Fruit fly (Drosophila melanogaster) whole organism, embryonic: ENCODE data around the gene CG42658.

Experiments
- Ada2b ChIP-seq: fragments of 200-800 bp; sonication (Bioruptor generic); IDR thresholded peaks from 2 replicates; pipeline ENCODE4 v1.3.6; 2022; ENCODE audit warnings: missing biosample characterization, missing genetic modification characterization
- CG10209 ChIP-seq: fragments of 200-800 bp; sonication (Bioruptor generic); optimal IDR thresholded peaks from 3 replicates; lab custom pipeline; 2017; ENCODE audit warnings: missing biosample characterization, mild to moderate bottlenecking, missing genetic modification characterization, missing genetic modification reagents
- CG10366 ChIP-seq: fragments of 200-800 bp; sonication (Bioruptor generic); IDR thresholded peaks from 2 replicates; pipeline ENCODE4 v1.3.6; 2022; ENCODE audit warnings: missing biosample characterization, missing genetic modification characterization
- CG11695 ChIP-seq: fragments of 200-800 bp; sonication (Bioruptor generic); IDR thresholded peaks from 3 replicates; pipeline ENCODE4 v1.3.6; 2022; ENCODE audit warnings: missing biosample characterization, missing genetic modification characterization
- CG11696 ChIP-seq: fragments of 200-800 bp; sonication (Bioruptor generic); IDR thresholded peaks from 2 replicates; pipeline ENCODE4 v1.3.6; 2022; ENCODE audit warnings: missing biosample characterization, missing genetic modification characterization
- CG12104 ChIP-seq: fragments of 200-800 bp; sonication (Bioruptor generic); optimal IDR thresholded peaks from 3 replicates; lab custom pipeline; 2016; ENCODE audit warnings: missing biosample characterization, missing genetic modification characterization
- CG12659 ChIP-seq: fragments of 200-800 bp; sonication (Bioruptor generic); optimal IDR thresholded peaks from 3 replicates; lab custom pipeline; 2017; ENCODE audit warnings: mild to moderate bottlenecking, missing biosample characterization, missing genetic modification reagents, missing genetic modification characterization
- CG18599 ChIP-seq: fragments of 200-800 bp; sonication (Bioruptor generic); optimal IDR thresholded peaks from 3 replicates; lab custom pipeline; 2017; ENCODE audit warnings: missing biosample characterization, missing genetic modification characterization, mild to moderate bottlenecking, moderate library complexity, missing genetic modification reagents
- CG2120 ChIP-seq: fragments of 200-800 bp; sonication (Bioruptor generic); optimal IDR thresholded peaks from 3 replicates; lab custom pipeline; 2016; ENCODE audit warnings: missing biosample characterization, missing genetic modification characterization
- CG2678 ChIP-seq: fragments of 200-800 bp; sonication (Bioruptor generic); optimal IDR thresholded peaks from 3 replicates; lab custom pipeline; 2019; ENCODE audit warnings: missing biosample characterization, mild to moderate bottlenecking, missing genetic modification characterization, moderate library complexity
- CG31365 ChIP-seq: fragments of 200-800 bp; sonication (Bioruptor generic); optimal IDR thresholded peaks from 2 replicates; lab custom pipeline; 2018; ENCODE audit warnings: missing biosample characterization, mild to moderate bottlenecking, missing genetic modification characterization
- CG33213 ChIP-seq: fragments of 200-800 bp; sonication (Bioruptor generic); optimal IDR thresholded peaks from 3 replicates; lab custom pipeline; 2016; ENCODE audit warnings: missing biosample characterization, missing genetic modification characterization
- CG34376 ChIP-seq: fragments of 200-800 bp; sonication (Bioruptor generic); optimal IDR thresholded peaks from 2 replicates; lab custom pipeline; 2018; ENCODE audit warnings: missing biosample characterization, mild to moderate bottlenecking, missing genetic modification characterization
- CG3838 ChIP-seq: fragments of 200-800 bp; sonication (Bioruptor generic); optimal IDR thresholded peaks from 3 replicates; lab custom pipeline; 2016; ENCODE audit warnings: missing biosample characterization, missing genetic modification characterization
- CG3847 ChIP-seq: fragments of 200-800 bp; sonication (Bioruptor generic); IDR thresholded peaks from 2 replicates; pipeline ENCODE4 v1.3.6; 2022; ENCODE audit warnings: missing biosample characterization, missing genetic modification characterization
- CG4424 ChIP-seq: fragments of 200-800 bp; sonication (Bioruptor generic); optimal IDR thresholded peaks from 3 replicates; lab custom pipeline; 2016; ENCODE audit warnings: missing biosample characterization, missing genetic modification characterization
- CG4854 ChIP-seq: fragments of 200-800 bp; sonication (Bioruptor generic); optimal IDR thresholded peaks from 2 replicates; lab custom pipeline; 2016; ENCODE audit warnings: missing biosample characterization, missing genetic modification characterization, inconsistent platforms
- CG8478 ChIP-seq: fragments of >200 bp; optimal IDR thresholded peaks from 2 replicates; lab custom pipeline; 2018
- CG9215 ChIP-seq: fragments of 200-800 bp; sonication (Bioruptor generic); IDR thresholded peaks from 2 replicates; pipeline ENCODE4 v1.3.6; 2022; ENCODE audit warnings: missing biosample characterization, missing genetic modification characterization
- CG9932 ChIP-seq: fragments of 200-800 bp; sonication (Bioruptor generic); IDR thresholded peaks from 2 replicates; pipeline ENCODE4 v1.3.6; 2022; ENCODE audit warnings: missing biosample characterization, missing genetic modification characterization
- Deaf1 ChIP-seq: fragments of 200-800 bp; optimal IDR thresholded peaks from 3 replicates; lab custom pipeline; 2019; ENCODE audit warnings: missing biosample characterization, mild to moderate bottlenecking, missing genetic modification characterization, moderate library complexity
- HLH54F ChIP-seq: fragments of 200-800 bp; sonication (Bioruptor generic); optimal IDR thresholded peaks from 3 replicates; lab custom pipeline; 2016; ENCODE audit warnings: missing biosample characterization, missing genetic modification characterization
- Hmr ChIP-seq: fragments of 200-800 bp; sonication (Bioruptor generic); optimal IDR thresholded peaks from 3 replicates; lab custom pipeline; 2017; ENCODE audit warnings: mild to moderate bottlenecking, missing biosample characterization, missing genetic modification reagents, missing genetic modification characterization
- Hr51 ChIP-seq, 2 experiments: fragments of 200-800 bp; sonication (Bioruptor generic); optimal IDR thresholded peaks; 2 replicates in 1 of 2; 3 replicates in 1 of 2; lab custom pipeline; 2016 to 2018; ENCODE audit warnings: missing biosample characterization in 2 of 2, missing genetic modification characterization in 2 of 2, mild to moderate bottlenecking in 1 of 2, moderate library complexity in 1 of 2
- Meics ChIP-seq: fragments of 200-800 bp; sonication (Bioruptor generic); optimal IDR thresholded peaks from 2 replicates; lab custom pipeline; 2017; ENCODE audit warnings: missing biosample characterization, mild to moderate bottlenecking, missing genetic modification characterization
- Oaz ChIP-seq: fragments of 200-800 bp; sonication (Bioruptor generic); IDR thresholded peaks from 2 replicates; pipeline ENCODE4 v1.3.6; 2022; ENCODE audit warnings: missing biosample characterization, missing genetic modification characterization
- Optix ChIP-seq: fragments of 200-800 bp; sonication (Bioruptor generic); IDR thresholded peaks from 3 replicates; pipeline ENCODE4 v1.3.6; 2022; ENCODE audit warnings: missing biosample characterization, missing genetic modification characterization
- Side ChIP-seq: fragments of 200-800 bp; sonication (Bioruptor generic); optimal IDR thresholded peaks from 2 replicates; lab custom pipeline; 2016; ENCODE audit warnings: missing biosample characterization, missing genetic modification characterization
- Xrp1 ChIP-seq: fragments of 200-800 bp; sonication (Bioruptor generic); IDR thresholded peaks from 2 replicates; pipeline ENCODE4 v1.3.6; 2022; ENCODE audit warnings: missing biosample characterization, missing genetic modification characterization
- bab2 ChIP-seq: fragments of 200-800 bp; sonication (Bioruptor generic); optimal IDR thresholded peaks from 2 replicates; lab custom pipeline; 2016; ENCODE audit warnings: missing biosample characterization, missing genetic modification characterization
- crc ChIP-seq: fragments of 200-800 bp; sonication (Bioruptor generic); optimal IDR thresholded peaks from 2 replicates; lab custom pipeline; 2016; ENCODE audit warnings: missing biosample characterization, missing genetic modification characterization
- cwo ChIP-seq: fragments of 200-800 bp; sonication (Bioruptor generic); optimal IDR thresholded peaks from 3 replicates; lab custom pipeline; 2017; ENCODE audit warnings: missing biosample characterization, missing genetic modification characterization, mild to moderate bottlenecking, moderate library complexity, missing genetic modification reagents
- dysf ChIP-seq: fragments of 200-800 bp; sonication (Bioruptor generic); IDR thresholded peaks from 3 replicates; pipeline ENCODE4 v1.3.6; 2022; ENCODE audit warnings: missing biosample characterization, missing genetic modification characterization
- fd96Cb ChIP-seq: fragments of 200-800 bp; sonication (Bioruptor generic); optimal IDR thresholded peaks from 2 replicates; lab custom pipeline; 2018; ENCODE audit warnings: missing biosample characterization, mild to moderate bottlenecking, missing genetic modification characterization, moderate library complexity
- hbn ChIP-seq: fragments of 200-800 bp; sonication (Bioruptor generic); IDR thresholded peaks from 2 replicates; pipeline ENCODE4 v1.3.6; 2022; ENCODE audit warnings: missing biosample characterization, missing genetic modification characterization; ENCODE audit not compliant: partially characterized antibody
- ind ChIP-seq: fragments of 200-800 bp; sonication (Bioruptor generic); optimal IDR thresholded peaks from 3 replicates; lab custom pipeline; 2016; ENCODE audit warnings: missing biosample characterization, missing genetic modification characterization
- insv ChIP-seq, 2 experiments: fragments of 200-800 bp; sonication (Bioruptor generic); optimal IDR thresholded peaks; 3 replicates each; lab custom pipeline; 2016 to 2018; ENCODE audit warnings: missing biosample characterization in 2 of 2, missing genetic modification characterization in 2 of 2
- lab ChIP-seq: fragments of 200-800 bp; sonication (Bioruptor generic); optimal IDR thresholded peaks from 3 replicates; lab custom pipeline; 2017; ENCODE audit warnings: missing biosample characterization, missing genetic modification characterization, mild to moderate bottlenecking, moderate library complexity, missing genetic modification reagents
- lmd ChIP-seq: fragments of 200-800 bp; sonication (Bioruptor generic); IDR thresholded peaks from 2 replicates; pipeline ENCODE4 v1.3.6; 2022; ENCODE audit warnings: missing biosample characterization, missing genetic modification characterization
- odd ChIP-seq: fragments of 200-800 bp; sonication (Bioruptor generic); optimal IDR thresholded peaks from 2 replicates; lab custom pipeline; 2017; ENCODE audit warnings: missing biosample characterization, mild to moderate bottlenecking, missing genetic modification characterization
- org-1 ChIP-seq: fragments of 200-800 bp; sonication (Bioruptor generic); optimal IDR thresholded peaks from 2 replicates; lab custom pipeline; 2017; ENCODE audit warnings: missing biosample characterization, missing genetic modification characterization
- pita ChIP-seq: fragments of 200-800 bp; sonication (Bioruptor generic); optimal IDR thresholded peaks from 2 replicates; lab custom pipeline; 2017; ENCODE audit warnings: missing biosample characterization, mild to moderate bottlenecking, missing genetic modification characterization
- rib ChIP-seq: fragments of 200-800 bp; sonication (Bioruptor generic); IDR thresholded peaks from 2 replicates; pipeline ENCODE4 v1.3.6; 2022; ENCODE audit warnings: missing biosample characterization, missing genetic modification characterization
- row ChIP-seq: fragments of 200-800 bp; sonication (Bioruptor generic); IDR thresholded peaks from 3 replicates; pipeline ENCODE4 v1.3.6; 2022; ENCODE audit warnings: missing biosample characterization, missing genetic modification characterization
- sisA ChIP-seq: fragments of 200-800 bp; sonication (Bioruptor generic); IDR thresholded peaks from 2 replicates; pipeline ENCODE4 v1.3.6; 2022; ENCODE audit warnings: missing biosample characterization, missing genetic modification characterization
- slbo ChIP-seq: fragments of 200-800 bp; sonication (Bioruptor generic); IDR thresholded peaks from 2 replicates; pipeline ENCODE4 v1.3.6; 2022; ENCODE audit warnings: missing biosample characterization, missing genetic modification characterization
- slp2 ChIP-seq: fragments of 200-800 bp; sonication (Bioruptor generic); optimal IDR thresholded peaks from 2 replicates; lab custom pipeline; 2016; ENCODE audit warnings: missing biosample characterization, missing genetic modification characterization
- stwl ChIP-seq: fragments of 200-800 bp; sonication (Bioruptor generic); optimal IDR thresholded peaks from 3 replicates; lab custom pipeline; 2018; ENCODE audit warnings: missing biosample characterization, mild to moderate bottlenecking, missing genetic modification characterization, moderate library complexity
- ttk ChIP-seq: fragments of 200-800 bp; sonication (Bioruptor generic); IDR thresholded peaks from 2 replicates; pipeline ENCODE4 v2.1.2; 2022; ENCODE audit warnings: missing biosample characterization, missing genetic modification characterization
- zfh2 ChIP-seq: fragments of 200-800 bp; sonication (Bioruptor generic); optimal IDR thresholded peaks from 2 replicates; lab custom pipeline; 2016; ENCODE audit warnings: missing biosample characterization, missing genetic modification characterization

The CG42658 gene

dm6 chr2L:2287807-2288206, at the start of gene CG42658:
Gene CG42658 (minus strand): TSS chr2L:2287907.
- TF ChIP-seq hbn: no peak
- TF ChIP-seq CG4854: no peak
- TF ChIP-seq Xrp1 (GFP tag; lab: Robert Waterston, UW): no peak
- no peak for TF ChIP-seq CG4424 (GFP tag; lab: Kevin White, UChicago)
- TF ChIP-seq CG12104 (GFP tag; lab: Kevin White, UChicago): no peak
- no peak for TF ChIP-seq CG31365 (tag; lab: Kevin White, UChicago)
- no peak for TF ChIP-seq slp2 (GFP tag; lab: Kevin White, UChicago)
- TF ChIP-seq odd (GFP tag; lab: Kevin White, UChicago): no peak
- no peak for TF ChIP-seq insv (GFP tag; optimal IDR thresholded peaks at IDR 0.05; lab: Kevin White, UChicago)
- no peak for TF ChIP-seq Side (GFP tag; lab: Kevin White, UChicago)
- no peak for TF ChIP-seq stwl (tag; lab: Kevin White, UChicago)
- no peak for TF ChIP-seq CG10366
- no peak for TF ChIP-seq crc (GFP tag; lab: Kevin White, UChicago)
- TF ChIP-seq rib: no peak
- TF ChIP-seq CG34376 (GFP tag; lab: Kevin White, UChicago): no peak
- TF ChIP-seq CG3838 (GFP tag; lab: Kevin White, UChicago): no peak
- TF ChIP-seq CG33213 (GFP tag; lab: Kevin White, UChicago): no peak
- no peak for TF ChIP-seq bab2 (GFP tag; lab: Kevin White, UChicago)
- no peak for TF ChIP-seq CG11696

DNA sequence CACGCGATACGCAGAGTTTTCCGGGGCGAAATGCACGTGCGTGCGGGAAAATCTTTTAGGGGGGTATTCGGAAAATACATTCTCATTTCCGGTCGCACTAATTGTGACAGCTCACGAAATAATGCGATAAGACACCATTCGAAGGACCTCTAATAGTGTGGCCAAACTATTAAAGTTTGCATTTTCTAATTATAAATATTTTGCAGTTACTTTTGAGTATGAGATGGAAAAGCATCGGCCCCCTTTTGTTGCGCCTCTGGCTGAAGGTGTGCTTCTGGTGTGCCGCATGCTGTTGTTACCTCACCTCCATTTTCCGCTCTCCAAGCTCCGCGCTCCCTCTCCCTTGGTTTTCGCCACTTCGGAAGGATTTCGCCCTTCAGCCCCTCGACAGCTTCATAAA, 26.5 kb upstream of the CG42658 start:
- peak; percentile 34; the same call in 1 of the 2 replicates for TF ChIP-seq Ada2b
- TF ChIP-seq ttk (GFP tag; lab: Robert Waterston, UW): 0 out of 2 replicates have a peak, but pooled peaks have one; percentile 31
- peak; percentile 39; the same call in 1 of the 2 replicates for TF ChIP-seq slbo (GFP tag; lab: Robert Waterston, UW)
- TF ChIP-seq HLH54F (GFP tag; lab: Kevin White, UChicago): no peak
- TF ChIP-seq Meics: peak; percentile 5
- TF ChIP-seq sisA (GFP tag; lab: Robert Waterston, UW): peak; percentile 15; the same call in 1 of the 2 replicates
- peak; percentile 6; the same call in 1 of the 3 replicates for TF ChIP-seq Optix (GFP tag; lab: Robert Waterston, UW)
- 0 out of 3 replicates have a peak, but pooled peaks have one; percentile 13 for TF ChIP-seq CG11695 (GFP tag; lab: Robert Waterston, UW)
- peak; percentile 34 for TF ChIP-seq CG3847 (GFP tag; lab: Robert Waterston, UW)
- TF ChIP-seq Hr51 (GFP tag; optimal IDR thresholded peaks at IDR 0.05; lab: Kevin White, UChicago): peak in 1 of 2 experiments; percentile 11
- TF ChIP-seq CG8478 (lab: Kevin White, UChicago): no peak
- no peak for TF ChIP-seq CG10209 (GFP tag; lab: Kevin White, UChicago)
- TF ChIP-seq pita (GFP tag; lab: Kevin White, UChicago): no peak
- TF ChIP-seq lab (GFP tag; lab: Kevin White, UChicago): peak; percentile 45
- TF ChIP-seq CG9215: peak; percentile 31; the same call in 1 of the 2 replicates
- TF ChIP-seq org-1: no peak
- peak; percentile 8 for TF ChIP-seq zfh2 (GFP tag; lab: Kevin White, UChicago)
- TF ChIP-seq fd96Cb (tag; lab: Kevin White, UChicago): no peak
- TF ChIP-seq CG12659 (GFP tag; lab: Kevin White, UChicago): no peak
- peak; percentile 52; the same call in 1 of the 3 replicates for TF ChIP-seq dysf (GFP tag; lab: Robert Waterston, UW)
- TF ChIP-seq Deaf1 (tag; lab: Kevin White, UChicago): no peak
- 0 out of 2 replicates have a peak, but pooled peaks have one; percentile 13 for TF ChIP-seq lmd (GFP tag; lab: Robert Waterston, UW)
- TF ChIP-seq cwo (GFP tag; lab: Kevin White, UChicago): peak; percentile 48
- TF ChIP-seq row (GFP tag; lab: Robert Waterston, UW): peak; percentile 54; the same call in 2 of the 3 replicates
- peak; percentile 24 for TF ChIP-seq Hmr
- TF ChIP-seq CG9932 (GFP tag; lab: Robert Waterston, UW): peak; percentile 34
- TF ChIP-seq CG18599 (GFP tag; lab: Kevin White, UChicago): peak; percentile 68
- TF ChIP-seq Oaz: 0 out of 2 replicates have a peak, but pooled peaks have one; percentile 12
- peak; percentile 3 for TF ChIP-seq ind (GFP tag; lab: Kevin White, UChicago)
- peak; percentile 36 for TF ChIP-seq CG2678
- peak; percentile 42 for TF ChIP-seq CG2120 (GFP tag; lab: Kevin White, UChicago)
